Fruit fly (Drosophila melanogaster) whole organism, embryonic: ENCODE data around the gene CG32095.

Source experiments
- Bdp1 ChIP-seq: fragments of 200-800 bp; sonication (Bioruptor generic); optimal IDR thresholded peaks from 3 replicates; lab custom pipeline; 2016; ENCODE audit warnings: missing biosample characterization, missing genetic modification characterization
- C15 ChIP-seq: fragments of 200-800 bp; sonication (Bioruptor generic); IDR thresholded peaks from 3 replicates; pipeline ENCODE4 v1.3.6; 2022; ENCODE audit warnings: missing biosample characterization, missing genetic modification characterization
- CG10654 ChIP-seq: fragments of 200-800 bp; sonication (Bioruptor generic); optimal IDR thresholded peaks from 2 replicates; lab custom pipeline; 2016; ENCODE audit warnings: missing biosample characterization, missing genetic modification characterization
- CG11085 ChIP-seq: fragments of 200-800 bp; sonication (Bioruptor generic); IDR thresholded peaks from 2 replicates; pipeline ENCODE4 v1.3.6; 2022; ENCODE audit warnings: missing biosample characterization, missing genetic modification characterization
- CG11504 ChIP-seq: fragments of 200-800 bp; sonication (Bioruptor generic); optimal IDR thresholded peaks from 3 replicates; lab custom pipeline; 2019; ENCODE audit warnings: missing biosample characterization, mild to moderate bottlenecking, missing genetic modification characterization, moderate library complexity
- CG12104 ChIP-seq: fragments of 200-800 bp; sonication (Bioruptor generic); optimal IDR thresholded peaks from 3 replicates; lab custom pipeline; 2016; ENCODE audit warnings: missing biosample characterization, missing genetic modification characterization
- CG12744 ChIP-seq: fragments of 200-800 bp; sonication (Bioruptor generic); optimal IDR thresholded peaks from 2 replicates; lab custom pipeline; 2016; ENCODE audit warnings: missing biosample characterization, missing genetic modification characterization
- CG12942 ChIP-seq: fragments of 200-800 bp; sonication (Bioruptor generic); optimal IDR thresholded peaks from 3 replicates; lab custom pipeline; 2016; ENCODE audit warnings: missing biosample characterization, missing genetic modification characterization
- CG13775 ChIP-seq: fragments of 200-800 bp; sonication (Bioruptor generic); optimal IDR thresholded peaks from 3 replicates; lab custom pipeline; 2017; ENCODE audit warnings: missing biosample characterization, mild to moderate bottlenecking, missing genetic modification characterization
- CG17359 ChIP-seq: fragments of 200-800 bp; sonication (Bioruptor generic); optimal IDR thresholded peaks from 3 replicates; lab custom pipeline; 2018; ENCODE audit warnings: missing biosample characterization, mild to moderate bottlenecking, missing genetic modification characterization, moderate library complexity
- CG17361 ChIP-seq: fragments of 200-800 bp; sonication (Bioruptor generic); IDR thresholded peaks from 3 replicates; pipeline ENCODE4 v1.3.6; 2022; ENCODE audit warnings: missing biosample characterization, missing genetic modification characterization
- CG2116 ChIP-seq: fragments of 200-800 bp; sonication (Bioruptor generic); optimal IDR thresholded peaks from 3 replicates; lab custom pipeline; 2018; ENCODE audit warnings: missing biosample characterization, mild to moderate bottlenecking, missing genetic modification characterization
- CG31365 ChIP-seq: fragments of 200-800 bp; sonication (Bioruptor generic); optimal IDR thresholded peaks from 2 replicates; lab custom pipeline; 2018; ENCODE audit warnings: missing biosample characterization, mild to moderate bottlenecking, missing genetic modification characterization
- CG34224 ChIP-seq: fragments of 200-800 bp; sonication (Bioruptor generic); IDR thresholded peaks from 3 replicates; pipeline ENCODE4 v1.3.6; 2022; ENCODE audit warnings: missing biosample characterization, missing genetic modification characterization; ENCODE audit not compliant: partially characterized antibody
- CG34422 ChIP-seq: fragments of 200-800 bp; sonication (Bioruptor generic); IDR thresholded peaks from 3 replicates; pipeline ENCODE4 v1.3.6; 2022; ENCODE audit warnings: missing biosample characterization, missing genetic modification characterization
- CG5180 ChIP-seq: fragments of 200-800 bp; sonication (Bioruptor generic); optimal IDR thresholded peaks from 3 replicates; lab custom pipeline; 2017; ENCODE audit warnings: missing biosample characterization, missing genetic modification characterization, mild to moderate bottlenecking, moderate library complexity, missing genetic modification reagents
- CG6791 ChIP-seq: fragments of 200-800 bp; sonication (Bioruptor generic); IDR thresholded peaks from 3 replicates; pipeline ENCODE4 v1.3.6; 2022; ENCODE audit warnings: missing biosample characterization, missing genetic modification characterization; ENCODE audit not compliant: partially characterized antibody
- CG9215 ChIP-seq: fragments of 200-800 bp; sonication (Bioruptor generic); IDR thresholded peaks from 2 replicates; pipeline ENCODE4 v1.3.6; 2022; ENCODE audit warnings: missing biosample characterization, missing genetic modification characterization
- CG9437 ChIP-seq: fragments of 200-800 bp; sonication (Bioruptor generic); optimal IDR thresholded peaks from 2 replicates; lab custom pipeline; 2018; ENCODE audit warnings: missing biosample characterization, mild to moderate bottlenecking, missing genetic modification characterization
- CG9727 ChIP-seq: fragments of 200-800 bp; sonication (Bioruptor generic); optimal IDR thresholded peaks from 3 replicates; lab custom pipeline; 2017; ENCODE audit warnings: missing biosample characterization, mild to moderate bottlenecking, missing genetic modification characterization
- CG9797 ChIP-seq: fragments of 200-800 bp; sonication (Bioruptor generic); optimal IDR thresholded peaks from 3 replicates; lab custom pipeline; 2018; ENCODE audit warnings: missing biosample characterization, mild to moderate bottlenecking, missing genetic modification characterization
- Deaf1 ChIP-seq: fragments of 200-800 bp; optimal IDR thresholded peaks from 3 replicates; lab custom pipeline; 2019; ENCODE audit warnings: missing biosample characterization, mild to moderate bottlenecking, missing genetic modification characterization, moderate library complexity
- Dfd ChIP-seq, 2 experiments: fragments of >200 bp; optimal IDR thresholded peaks; 2 replicates each; lab custom pipeline; 2017; ENCODE audit warnings: missing biosample characterization in 2 of 2, missing genetic modification characterization in 2 of 2
- Dll ChIP-seq: fragments of 200-800 bp; sonication (Bioruptor generic); IDR thresholded peaks from 4 replicates; pipeline ENCODE4 v1.3.6; 2022; ENCODE audit warnings: missing biosample characterization, missing genetic modification characterization; ENCODE audit not compliant: partially characterized antibody
- Dref ChIP-seq: fragments of 200-800 bp; sonication (Bioruptor generic); IDR thresholded peaks from 2 replicates; pipeline ENCODE4 v1.3.6; 2022; ENCODE audit warnings: missing biosample characterization, missing genetic modification characterization
- Hr3 ChIP-seq: fragments of 200-800 bp; sonication (Bioruptor generic); optimal IDR thresholded peaks from 3 replicates; lab custom pipeline; 2016; ENCODE audit warnings: missing biosample characterization, missing genetic modification characterization
- Lhr ChIP-seq: fragments of 200-800 bp; sonication (Bioruptor generic); optimal IDR thresholded peaks from 3 replicates; lab custom pipeline; 2017; ENCODE audit warnings: mild to moderate bottlenecking, missing biosample characterization, missing genetic modification reagents, missing genetic modification characterization
- MBD-R2 ChIP-seq: fragments of 200-800 bp; sonication (Bioruptor generic); IDR thresholded peaks from 2 replicates; pipeline ENCODE4 v1.3.6; 2022; ENCODE audit warnings: missing biosample characterization, missing genetic modification characterization
- MESR4 ChIP-seq: fragments of 200-800 bp; sonication (Bioruptor generic); optimal IDR thresholded peaks from 2 replicates; lab custom pipeline; 2018; ENCODE audit warnings: missing biosample characterization, mild to moderate bottlenecking, missing genetic modification characterization, moderate library complexity
- NC2α ChIP-seq: fragments of 200-800 bp; sonication (Bioruptor generic); optimal IDR thresholded peaks from 2 replicates; lab custom pipeline; 2016; ENCODE audit warnings: missing biosample characterization, missing genetic modification characterization
- Sin3A ChIP-seq: fragments of >200 bp; optimal IDR thresholded peaks from 2 replicates; lab custom pipeline; 2018
- ac ChIP-seq: fragments of 200-800 bp; sonication (Bioruptor generic); optimal IDR thresholded peaks from 3 replicates; lab custom pipeline; 2017; ENCODE audit warnings: missing biosample characterization, mild to moderate bottlenecking, missing genetic modification characterization
- bcd ChIP-seq: fragments of 200-800 bp; sonication (Bioruptor generic); optimal IDR thresholded peaks from 2 replicates; lab custom pipeline; 2017; ENCODE audit warnings: missing biosample characterization, mild to moderate bottlenecking, missing genetic modification characterization
- chn ChIP-seq: fragments of 200-800 bp; sonication (Bioruptor generic); optimal IDR thresholded peaks from 2 replicates; lab custom pipeline; 2016; ENCODE audit warnings: missing biosample characterization, missing genetic modification characterization
- crp ChIP-seq, 2 experiments: fragments of 200-800 bp; sonication (Bioruptor generic); optimal IDR thresholded peaks; 2 replicates in 1 of 2; 3 replicates in 1 of 2; lab custom pipeline; 2017; ENCODE audit warnings: missing biosample characterization in 2 of 2, missing genetic modification characterization in 2 of 2, mild to moderate bottlenecking in 1 of 2, moderate library complexity in 1 of 2
- dimm ChIP-seq: fragments of 200-800 bp; sonication (Bioruptor generic); IDR thresholded peaks from 2 replicates; pipeline ENCODE4 v1.3.6; 2022; ENCODE audit warnings: missing biosample characterization, missing genetic modification characterization
- dm ChIP-seq: fragments of 200-800 bp; sonication (Bioruptor generic); optimal IDR thresholded peaks from 3 replicates; lab custom pipeline; 2016; ENCODE audit warnings: missing biosample characterization, missing genetic modification characterization
- ewg ChIP-seq: fragments of 200-800 bp; sonication (Bioruptor generic); optimal IDR thresholded peaks from 3 replicates; lab custom pipeline; 2017; ENCODE audit warnings: mild to moderate bottlenecking, missing biosample characterization, missing genetic modification reagents, missing genetic modification characterization
- fd102C ChIP-seq: fragments of 200-800 bp; sonication (Bioruptor generic); optimal IDR thresholded peaks from 2 replicates; lab custom pipeline; 2018; ENCODE audit warnings: missing biosample characterization, mild to moderate bottlenecking, missing genetic modification characterization, moderate library complexity
- gsb ChIP-seq: fragments of 200-800 bp; sonication (Bioruptor generic); IDR thresholded peaks from 2 replicates; pipeline ENCODE4 v1.3.6; 2022; ENCODE audit warnings: missing biosample characterization, missing genetic modification characterization
- h ChIP-seq: fragments of >200 bp; optimal IDR thresholded peaks from 2 replicates; lab custom pipeline; 2017
- hbn ChIP-seq: fragments of 200-800 bp; sonication (Bioruptor generic); IDR thresholded peaks from 2 replicates; pipeline ENCODE4 v1.3.6; 2022; ENCODE audit warnings: missing biosample characterization, missing genetic modification characterization; ENCODE audit not compliant: partially characterized antibody
- kay ChIP-seq: fragments of 200-800 bp; sonication (Bioruptor generic); optimal IDR thresholded peaks from 2 replicates; lab custom pipeline; 2016; ENCODE audit warnings: missing biosample characterization, missing genetic modification characterization
- knrl ChIP-seq: fragments of 200-800 bp; sonication (Bioruptor generic); IDR thresholded peaks from 3 replicates; pipeline ENCODE4 v1.3.6; 2022; ENCODE audit warnings: missing biosample characterization, missing genetic modification characterization; ENCODE audit not compliant: partially characterized antibody
- lab ChIP-seq: fragments of 200-800 bp; sonication (Bioruptor generic); optimal IDR thresholded peaks from 3 replicates; lab custom pipeline; 2017; ENCODE audit warnings: missing biosample characterization, missing genetic modification characterization, mild to moderate bottlenecking, moderate library complexity, missing genetic modification reagents
- row ChIP-seq: fragments of 200-800 bp; sonication (Bioruptor generic); IDR thresholded peaks from 3 replicates; pipeline ENCODE4 v1.3.6; 2022; ENCODE audit warnings: missing biosample characterization, missing genetic modification characterization
- slbo ChIP-seq: fragments of 200-800 bp; sonication (Bioruptor generic); IDR thresholded peaks from 2 replicates; pipeline ENCODE4 v1.3.6; 2022; ENCODE audit warnings: missing biosample characterization, missing genetic modification characterization
- stwl ChIP-seq: fragments of 200-800 bp; sonication (Bioruptor generic); optimal IDR thresholded peaks from 3 replicates; lab custom pipeline; 2018; ENCODE audit warnings: missing biosample characterization, mild to moderate bottlenecking, missing genetic modification characterization, moderate library complexity
- tap ChIP-seq: fragments of 200-800 bp; optimal IDR thresholded peaks from 3 replicates; lab custom pipeline; 2019; ENCODE audit warnings: missing biosample characterization, mild to moderate bottlenecking, missing genetic modification characterization, moderate library complexity
- ttk ChIP-seq: fragments of 200-800 bp; sonication (Bioruptor generic); IDR thresholded peaks from 2 replicates; pipeline ENCODE4 v2.1.2; 2022; ENCODE audit warnings: missing biosample characterization, missing genetic modification characterization
- wdn ChIP-seq: fragments of 200-800 bp; sonication (Bioruptor generic); IDR thresholded peaks from 2 replicates; pipeline ENCODE4 v1.3.6; 2022; ENCODE audit warnings: missing biosample characterization, missing genetic modification characterization

CG32095 gene

DNA sequence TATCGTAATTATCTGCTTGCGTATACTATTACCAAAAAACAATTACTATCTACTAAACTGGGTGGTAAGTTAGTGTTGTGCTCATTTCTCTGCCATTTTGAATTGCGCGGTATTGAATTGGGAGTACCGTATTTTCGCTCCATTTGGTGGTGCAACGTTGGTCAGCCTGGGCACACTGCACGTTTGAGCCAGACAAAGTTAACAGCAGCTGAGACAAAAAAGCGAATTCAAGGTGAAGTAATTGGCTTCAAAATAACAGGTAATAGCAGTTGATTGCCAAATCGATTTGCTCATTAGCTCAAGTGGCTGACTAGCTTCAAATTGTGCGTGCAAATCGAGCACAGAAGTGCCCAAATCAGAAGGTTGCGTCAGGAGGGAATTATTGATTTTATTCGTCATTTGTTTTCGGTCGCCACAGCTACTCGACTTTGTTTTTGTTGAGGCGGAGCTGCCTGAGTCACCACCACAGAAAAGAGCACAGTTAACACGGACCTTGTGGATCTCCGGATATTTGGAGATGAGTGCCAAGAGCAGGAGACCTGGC is 30.0 kb downstream of the CG32095 start, which contains the start of gene Klp68D (continued):
- TF ChIP-seq C15 (GFP tag; lab: Robert Waterston, UW) (no peak), Bdp1 (no peak), Dll (GFP tag; lab: Robert Waterston, UW) (0 out of 4 replicates have a peak, but pooled peaks have one; percentile 23), CG34224 (GFP tag; lab: Robert Waterston, UW) (0 out of 3 replicates have a peak, but pooled peaks have one; percentile 23), MBD-R2 (peak; percentile 65), Dfd (GFP tag; optimal IDR thresholded peaks at IDR 0.05; lab: Kevin White, UChicago) (no peak), fd102C (GFP tag; lab: Kevin White, UChicago) (no peak), Hr3 (GFP tag; lab: Kevin White, UChicago) (no peak), CG12942 (GFP tag; lab: Kevin White, UChicago) (no peak), Sin3A (lab: Kevin White, UChicago) (peak; percentile 24), CG6791 (peak; percentile 57; the same call in 1 of the 3 replicates), CG11085 (GFP tag; lab: Robert Waterston, UW) (no peak), slbo (GFP tag; lab: Robert Waterston, UW) (no peak), ttk (GFP tag; lab: Robert Waterston, UW) (no peak), CG31365 (tag; lab: Kevin White, UChicago) (no peak), CG9797 (GFP tag; lab: Kevin White, UChicago) (peak; percentile 89), CG5180 (GFP tag; lab: Kevin White, UChicago) (no peak), CG34422 (GFP tag; lab: Robert Waterston, UW) (no peak), CG17361 (no peak), bcd (no peak), MESR4 (GFP tag; lab: Kevin White, UChicago) (peak; percentile 67), NC2α (no peak), hbn (GFP tag; lab: Robert Waterston, UW) (no peak), CG9437 (GFP tag; lab: Kevin White, UChicago) (no peak), dimm (GFP tag; lab: Robert Waterston, UW) (no peak), Lhr (GFP tag; lab: Kevin White, UChicago) (no peak), CG17359 (tag; lab: Kevin White, UChicago) (no peak), Dref (GFP tag; lab: Robert Waterston, UW) (peak; percentile 33; the same call in 1 of the 2 replicates), CG9215 (GFP tag; lab: Robert Waterston, UW) (no peak), kay (peak; percentile 37), knrl (no peak), CG2116 (peak; percentile 28), CG12104 (GFP tag; lab: Kevin White, UChicago) (no peak), dm (no peak), CG10654 (no peak), tap (tag; lab: Kevin White, UChicago) (no peak), CG13775 (no peak), chn (GFP tag; lab: Kevin White, UChicago) (no peak), ac (GFP tag; lab: Kevin White, UChicago) (no peak), ewg (GFP tag; lab: Kevin White, UChicago) (no peak), crp (GFP tag; optimal IDR thresholded peaks at IDR 0.05; lab: Kevin White, UChicago) (peak in 1 of 2 experiments; percentile 59), CG12744 (no peak), stwl (tag; lab: Kevin White, UChicago) (peak; percentile 78), lab (GFP tag; lab: Kevin White, UChicago) (no peak), CG11504 (tag; lab: Kevin White, UChicago) (peak; percentile 26), wdn (GFP tag; lab: Robert Waterston, UW) (no peak), CG9727 (GFP tag; lab: Kevin White, UChicago) (no peak), Deaf1 (tag; lab: Kevin White, UChicago) (no peak), gsb (GFP tag; lab: Robert Waterston, UW) (no peak), row (no peak; the same call in 2 of the 3 replicates), h (lab: Kevin White, UChicago) (no peak)
